Worm (Caenorhabditis elegans): ENCODE data around the gene srz-38.

DNA sequence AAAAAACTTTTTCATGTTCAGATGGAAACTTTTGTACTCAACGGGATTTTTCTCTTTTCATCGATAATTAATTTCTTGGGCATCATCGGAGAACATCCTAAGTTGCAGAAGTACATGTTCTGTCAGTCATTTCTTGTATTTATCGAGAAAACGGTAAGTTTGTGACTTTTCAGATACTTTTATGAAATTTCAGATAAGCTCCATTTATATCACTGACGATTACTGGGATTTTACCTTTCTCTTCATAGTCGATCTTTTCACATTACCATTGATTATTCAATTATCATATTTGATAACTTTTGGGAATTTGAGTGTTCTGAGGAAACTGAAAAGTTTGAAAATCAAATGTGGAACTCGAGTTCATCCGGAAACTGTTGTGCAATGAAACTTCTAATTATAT lies 10.5 kb upstream of the srz-38 start, which contains the start of gene srz-105:
- TF ChIP-seq ama-1 (optimal IDR thresholded peaks at IDR 0.05): no peak
- no peak for TF ChIP-seq pha-4 (tag; optimal IDR thresholded peaks at IDR 0.05)
- TF ChIP-seq unc-3 (GFP tag; conservative IDR thresholded peaks at IDR 0.05): no peak
- TF ChIP-seq unc-3 (tag; optimal IDR thresholded peaks at IDR 0.05): no peak
- no peak for TF ChIP-seq ceh-18 (tag; optimal IDR thresholded peaks at IDR 0.05)
